Worm (Caenorhabditis elegans) whole organism, L4 larva: ENCODE measurements around the gene C49F5.6.

Source experiments
- F26F4.8 ChIP-seq: fragments of 200-800 bp; sonication (Bioruptor generic); conservative IDR thresholded peaks from 2 replicates; pipeline ENCODE4 v1.3.6; 2022; ENCODE audit warnings: missing genetic modification characterization, missing compliant biosample characterization
- F37D6.2 ChIP-seq: sonication (generic microtip); optimal IDR thresholded peaks from 2 replicates; lab custom pipeline; 2016; ENCODE audit warnings: mild to moderate bottlenecking, missing genetic modification characterization, missing compliant biosample characterization
- F49E8.2 ChIP-seq: sonication (generic microtip); optimal IDR thresholded peaks from 2 replicates; lab custom pipeline; 2016; ENCODE audit warnings: missing compliant biosample characterization, mild to moderate bottlenecking, missing genetic modification characterization, borderline replicate concordance
- R02D3.7 ChIP-seq: fragments of 150-350 bp; sonication (generic microtip); optimal IDR thresholded peaks from 3 replicates; lab custom pipeline; 2014; ENCODE audit warnings: missing biosample characterization, missing genetic modification characterization
- aha-1 ChIP-seq: fragments of 150-350 bp; peaks from one replicate; lab custom pipeline; 2014; ENCODE audit warnings: missing biosample characterization, missing genetic modification characterization
- attf-4 ChIP-seq: sonication (generic microtip); optimal IDR thresholded peaks from 3 replicates; lab custom pipeline; 2017; ENCODE audit warnings: missing biosample characterization, missing genetic modification characterization
- ceh-20 ChIP-seq: fragments of 200-800 bp; sonication (Bioruptor generic); IDR thresholded peaks from 2 replicates; pipeline ENCODE4 v1.3.6; 2022; ENCODE audit warnings: missing genetic modification reagents, missing genetic modification characterization, missing compliant biosample characterization
- cey-2 ChIP-seq: sonication (generic microtip); optimal IDR thresholded peaks from 3 replicates; lab custom pipeline; 2017; ENCODE audit warnings: missing genetic modification characterization, mild to moderate bottlenecking, missing compliant biosample characterization, antibody characterized with exemption, borderline replicate concordance; ENCODE audit not compliant: insufficient read depth
- daf-12 ChIP-seq: fragments of 150-350 bp; optimal IDR thresholded peaks from 2 replicates; lab custom pipeline; 2014; ENCODE audit warnings: missing biosample characterization, missing genetic modification reagents, missing genetic modification characterization
- daf-16 ChIP-seq, 3 experiments: sonication (generic microtip); optimal IDR thresholded peaks; 2 replicates each; lab custom pipeline; 2016 to 2017; ENCODE audit warnings: missing genetic modification characterization in 3 of 3, missing genetic modification reagents in 3 of 3, mild to moderate bottlenecking in 2 of 3, missing compliant biosample characterization in 2 of 3, missing biosample characterization in 1 of 3, moderate library complexity in 1 of 3
- dmd-8 ChIP-seq: fragments of 200-800 bp; sonication (Bioruptor generic); IDR thresholded peaks from 2 replicates; pipeline ENCODE4 v1.3.6; 2022; ENCODE audit warnings: missing genetic modification characterization, missing compliant biosample characterization
- dpl-1 ChIP-seq: fragments of 150-350 bp; optimal IDR thresholded peaks from 2 replicates; lab custom pipeline; 2014; ENCODE audit warnings: missing biosample characterization, missing genetic modification reagents, missing genetic modification characterization
- dve-1 ChIP-seq: sonication (generic microtip); optimal IDR thresholded peaks from 2 replicates; lab custom pipeline; 2017; ENCODE audit warnings: antibody characterized with exemption, mild to moderate bottlenecking, missing genetic modification characterization, missing compliant biosample characterization; ENCODE audit not compliant: insufficient read depth
- egl-27 ChIP-seq: sonication (generic microtip); optimal IDR thresholded peaks from 3 replicates; lab custom pipeline; 2017; ENCODE audit warnings: missing biosample characterization, missing genetic modification reagents, missing genetic modification characterization
- fkh-10 ChIP-seq: fragments of 150-350 bp; optimal IDR thresholded peaks from 2 replicates; lab custom pipeline; 2014; ENCODE audit warnings: missing biosample characterization, missing genetic modification reagents, missing genetic modification characterization
- fos-1 ChIP-seq: fragments of 150-350 bp; optimal IDR thresholded peaks from 2 replicates; lab custom pipeline; 2014; ENCODE audit warnings: missing biosample characterization, missing genetic modification characterization
- lin-1 ChIP-seq: fragments of 200-800 bp; sonication (Bioruptor generic); IDR thresholded peaks from 2 replicates; pipeline ENCODE4 v1.3.6; 2022; ENCODE audit warnings: missing genetic modification reagents, missing genetic modification characterization, missing compliant biosample characterization
- lin-29 ChIP-seq: fragments of 200-800 bp; sonication (Bioruptor generic); IDR thresholded peaks from 2 replicates; pipeline ENCODE4 v1.3.6; 2022; ENCODE audit warnings: missing genetic modification reagents, missing genetic modification characterization, missing compliant biosample characterization
- lin-39 ChIP-seq: fragments of 150-350 bp; optimal IDR thresholded peaks from 2 replicates; lab custom pipeline; 2014; ENCODE audit warnings: missing biosample characterization, missing genetic modification reagents, missing genetic modification characterization
- lir-3 ChIP-seq: sonication (generic microtip); optimal IDR thresholded peaks from 2 replicates; lab custom pipeline; 2016; ENCODE audit warnings: mild to moderate bottlenecking, missing genetic modification characterization, missing compliant biosample characterization
- lsy-2 ChIP-seq, 2 experiments: fragments of 150-350 bp in 1 of 2; sonication (generic microtip) in 1 of 2; optimal IDR thresholded peaks; 2 replicates each; lab custom pipeline; 2014 to 2017; ENCODE audit warnings: missing biosample characterization in 2 of 2, missing genetic modification characterization in 2 of 2
- nhr-102 ChIP-seq: sonication (generic microtip); optimal IDR thresholded peaks from 2 replicates; lab custom pipeline; 2016; ENCODE audit warnings: mild to moderate bottlenecking, missing genetic modification characterization, moderate library complexity, missing compliant biosample characterization
- nhr-28 ChIP-seq: fragments of 150-350 bp; optimal IDR thresholded peaks from 2 replicates; lab custom pipeline; 2014; ENCODE audit warnings: missing biosample characterization, missing genetic modification characterization
- nhr-42 ChIP-seq: fragments of 200-800 bp; sonication (Bioruptor generic); IDR thresholded peaks from 2 replicates; pipeline ENCODE4 v1.3.6; 2022; ENCODE audit warnings: missing genetic modification characterization, missing compliant biosample characterization
- nhr-77 ChIP-seq: fragments of 150-350 bp; optimal IDR thresholded peaks from 2 replicates; lab custom pipeline; 2014; ENCODE audit warnings: missing biosample characterization, missing genetic modification characterization
- rbr-2 ChIP-seq: sonication (generic microtip); optimal IDR thresholded peaks from 2 replicates; lab custom pipeline; 2016; ENCODE audit warnings: missing genotype, missing genetic modification characterization, missing compliant biosample characterization
- saeg-2 ChIP-seq: fragments of 200-800 bp; sonication (Bioruptor generic); IDR thresholded peaks from 2 replicates; pipeline ENCODE4 v1.3.6; 2022; ENCODE audit warnings: missing genetic modification reagents, missing genetic modification characterization, missing compliant biosample characterization
- tag-97 ChIP-seq: fragments of 200-800 bp; sonication (Bioruptor generic); IDR thresholded peaks from 2 replicates; pipeline ENCODE4 v1.3.6; 2022; ENCODE audit warnings: missing genetic modification characterization, missing compliant biosample characterization
- unc-130 ChIP-seq: sonication (generic microtip); optimal IDR thresholded peaks from 2 replicates; lab custom pipeline; 2016; ENCODE audit warnings: missing genetic modification reagents, missing genetic modification characterization, missing compliant biosample characterization
- unc-62 ChIP-seq, 3 experiments: fragments of 150-350 bp in 1 of 3; sonication (generic microtip); optimal IDR thresholded peaks in 2 of 3; peaks in 1 of 3; 1 replicate in 1 of 3; 2 replicates in 2 of 3; lab custom pipeline; 2014 to 2017; ENCODE audit warnings: missing biosample characterization in 3 of 3, missing genetic modification characterization in 3 of 3, missing genetic modification reagents in 3 of 3, missing genotype in 1 of 3
- zfp-2 ChIP-seq: sonication (generic microtip); optimal IDR thresholded peaks from 2 replicates; lab custom pipeline; 2016; ENCODE audit warnings: mild to moderate bottlenecking, missing genetic modification characterization, missing compliant biosample characterization
- zfp-3 ChIP-seq: fragments of 200-800 bp; sonication (Bioruptor generic); conservative IDR thresholded peaks from 2 replicates; pipeline ENCODE4 v1.3.6; 2022; ENCODE audit warnings: missing genetic modification reagents, missing genetic modification characterization, missing compliant biosample characterization
- zip-11 ChIP-seq: fragments of 200-800 bp; sonication (Bioruptor generic); IDR thresholded peaks from 2 replicates; pipeline ENCODE4 v1.3.6; 2022; ENCODE audit warnings: missing genetic modification characterization, missing compliant biosample characterization
- zip-2 ChIP-seq: fragments of 150-350 bp; optimal IDR thresholded peaks from 2 replicates; lab custom pipeline; 2014; ENCODE audit warnings: missing biosample characterization, missing genetic modification characterization

Gene C49F5.6

ce11 chrX:11946788-11947463 is 41.2 kb upstream of the C49F5.6 start, which contains the start of gene nfya-1 (continued):
- TF ChIP-seq zip-11 (GFP tag; lab: Robert Waterston, UW) (no peak), cey-2 (no peak), lin-29 (no peak), nhr-28 (peak; percentile 60), F49E8.2 (no peak), attf-4 (no peak), lin-1 (GFP tag; lab: Robert Waterston, UW) (no peak), lin-39 (tag; lab: Kevin White, UChicago) (no peak), unc-130 (no peak), dmd-8 (no peak), F26F4.8 (GFP tag; lab: Robert Waterston, UW) (no peak), zfp-3 (GFP tag; lab: Robert Waterston, UW) (no peak), tag-97 (GFP tag; lab: Robert Waterston, UW) (no peak), R02D3.7 (tag; lab: Kevin White, UChicago) (no peak), F37D6.2 (tag; lab: Kevin White, UChicago) (no peak), aha-1 (peak; percentile 99), egl-27 (tag; lab: Kevin White, UChicago) (no peak), nhr-102 (tag; lab: Kevin White, UChicago) (no peak), lsy-2 (tag; optimal IDR thresholded peaks at IDR 0.05; lab: Kevin White, UChicago) (no peak), ceh-20 (GFP tag; lab: Robert Waterston, UW) (no peak), dpl-1 (peak; percentile 28)

DNA sequence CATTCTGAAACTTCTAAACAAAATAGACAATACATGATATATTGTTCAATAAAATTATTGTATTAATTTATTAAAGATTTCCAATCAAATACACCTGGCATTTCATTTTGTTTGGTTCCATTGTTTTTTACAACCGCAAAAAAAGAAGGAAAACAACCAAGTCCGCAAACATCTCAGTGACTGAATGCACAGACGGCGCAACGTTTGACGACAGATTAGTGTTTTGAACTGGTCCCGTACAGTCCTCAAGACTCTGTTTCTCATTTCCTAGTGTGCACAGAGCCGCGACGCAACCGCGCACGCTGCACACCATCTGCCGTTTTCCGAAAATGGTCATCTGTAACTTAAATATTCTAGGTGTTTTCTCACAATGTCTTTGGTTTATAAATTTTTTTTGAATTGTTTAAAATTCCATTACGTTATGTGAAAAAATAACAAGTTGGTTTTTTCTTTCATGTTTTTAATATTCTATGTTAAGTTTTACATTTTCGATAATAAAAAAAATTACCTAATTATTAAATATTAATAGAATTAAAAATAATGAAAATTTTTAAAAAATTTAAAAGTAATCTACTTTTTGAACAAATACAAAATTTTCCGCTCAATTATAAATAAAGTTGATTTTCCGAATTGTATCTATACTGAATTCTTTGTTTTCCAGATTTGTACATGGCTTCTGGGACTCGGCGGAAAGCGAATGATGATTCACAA is 39.8 kb upstream of the C49F5.6 start, which contains the start of gene lsd-1:
Gene lsd-1, plus strand, starts transcription at position 661 of the 711 bp plus-strand sequence.
- no peak for TF ChIP-seq tag-97 (GFP tag; lab: Robert Waterston, UW)
- no peak for TF ChIP-seq aha-1
- TF ChIP-seq fkh-10 (GFP tag; lab: Kevin White, UChicago): no peak
- TF ChIP-seq saeg-2 (GFP tag; lab: Robert Waterston, UW): no peak
- TF ChIP-seq unc-62 (GFP tag; optimal IDR thresholded peaks at IDR 0.05 in 1 of 2; lab: Kevin White, UChicago): peak in 1 of 2 experiments; percentile 76
- TF ChIP-seq unc-62 (tag; optimal IDR thresholded peaks at IDR 0.05; lab: Kevin White, UChicago): no peak
- no peak for TF ChIP-seq daf-16 (GFP tag; optimal IDR thresholded peaks at IDR 0.05; lab: Kevin White, UChicago)
- peak; percentile 39 for TF ChIP-seq daf-16 (tag; optimal IDR thresholded peaks at IDR 0.05; lab: Kevin White, UChicago)
- TF ChIP-seq dve-1 (tag; lab: Kevin White, UChicago): peak; percentile 42
- TF ChIP-seq rbr-2 (tag; lab: Kevin White, UChicago): peak; percentile 28
- TF ChIP-seq fos-1: no peak

DNA sequence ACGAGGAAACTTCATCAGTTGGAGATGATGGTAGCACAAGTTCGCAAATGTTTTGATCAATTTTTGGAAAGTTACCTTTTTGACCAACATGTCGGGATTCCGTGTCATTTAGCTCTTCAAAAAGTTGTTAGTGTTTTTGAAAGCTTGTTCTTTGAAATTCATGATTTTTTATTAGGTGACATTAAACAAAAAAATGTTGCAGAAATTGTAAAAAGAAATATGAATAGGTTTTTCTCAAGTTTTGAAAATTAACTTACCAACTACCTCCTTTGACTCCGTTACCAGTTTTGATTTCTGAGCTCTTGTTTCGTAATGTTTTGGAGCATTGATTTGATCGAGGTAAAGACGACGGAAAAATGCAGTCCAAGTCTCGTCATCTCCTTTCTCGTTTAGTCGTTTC is 36.0 kb upstream of the C49F5.6 start:
- TF ChIP-seq nhr-42 (no peak), daf-12 (tag; lab: Kevin White, UChicago) (no peak), lsy-2 (tag; optimal IDR thresholded peaks at IDR 0.05; lab: Kevin White, UChicago) (no peak), nhr-77 (tag; lab: Kevin White, UChicago) (no peak), unc-62 (GFP tag; optimal IDR thresholded peaks at IDR 0.05 in 1 of 2; lab: Kevin White, UChicago) (peak in 1 of 2 experiments; percentile 94), unc-62 (tag; optimal IDR thresholded peaks at IDR 0.05; lab: Kevin White, UChicago) (no peak), lir-3 (tag; lab: Kevin White, UChicago) (no peak), zfp-2 (tag; lab: Kevin White, UChicago) (no peak)

ce11 chrX:11953229-11953628 is 34.9 kb upstream of the C49F5.6 start, which contains the start of gene T08D10.4:
Gene T08D10.4 (minus strand): TSS chrX:11953329.
- TF ChIP-seq zip-2 (tag; lab: Kevin White, UChicago) (no peak), unc-62 (GFP tag; optimal IDR thresholded peaks at IDR 0.05 in 1 of 2; lab: Kevin White, UChicago) (peak in 1 of 2 experiments; percentile 8), unc-62 (tag; optimal IDR thresholded peaks at IDR 0.05; lab: Kevin White, UChicago) (no peak)
- TF ChIP-seq, all 104 proteins: peak for 1
